Fruit fly (Drosophila melanogaster) ovary, adult (tissue): ENCODE measurements around the gene CG9287.

ENCODE experiments used
- CG17801 ChIP-seq: fragments of 200-800 bp; optimal IDR thresholded peaks from 2 replicates; lab custom pipeline; 2019; ENCODE audit warnings: missing biosample characterization, mild to moderate bottlenecking, missing genetic modification characterization, moderate library complexity; ENCODE audit not compliant: partially characterized antibody

Gene CG9287

DNA sequence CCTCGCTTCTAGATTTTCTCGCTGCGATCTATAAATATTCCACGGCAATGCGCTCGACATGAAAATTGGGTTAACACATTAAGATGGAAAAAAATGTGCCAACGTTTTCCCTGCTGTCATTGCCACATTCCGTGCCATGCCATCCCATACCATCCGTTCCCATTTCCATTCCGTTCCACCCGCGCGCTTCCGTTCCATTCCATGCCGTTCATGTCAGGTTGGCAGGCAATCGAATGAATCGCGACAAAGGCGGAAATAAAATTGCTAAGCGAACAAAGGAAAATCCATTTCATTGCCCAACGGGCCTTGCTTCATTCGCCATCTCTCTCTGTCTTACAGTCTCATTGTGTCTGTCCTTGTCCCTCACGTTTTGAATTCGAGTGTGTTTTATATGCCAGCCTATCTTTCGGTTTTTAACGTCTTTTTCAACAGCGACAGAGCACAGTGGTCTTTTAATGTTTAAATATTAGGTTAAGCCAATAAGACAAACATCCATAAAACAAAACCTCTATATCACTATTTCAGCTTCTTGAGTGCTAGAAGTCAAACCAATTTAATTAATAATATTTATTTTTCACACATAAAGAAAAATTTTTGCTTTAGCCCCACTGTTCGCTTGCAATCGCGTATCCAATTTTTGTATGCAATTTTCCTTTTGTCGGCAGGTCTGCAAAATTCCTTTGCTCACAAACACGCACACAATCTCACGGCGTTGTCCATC is 45.8 kb downstream of the CG9287 start:
- TF ChIP-seq CG17801 (GFP tag; lab: Kevin White, UChicago): no peak
